Worm (Caenorhabditis elegans) whole organism, young adult: Measurements from ENCODE around the gene C03C10.5.
A peak's percentile ranks its signal among the peaks of the same experiment; 100 is the strongest.

Source experiments
- B0019.2 ChIP-seq: fragments of 200-800 bp; sonication (Bioruptor generic); conservative IDR thresholded peaks from 2 replicates; pipeline ENCODE4 v1.3.6; 2022; ENCODE audit warnings: missing genetic modification reagents, missing genetic modification characterization, missing compliant biosample characterization
- F39B2.1 ChIP-seq: fragments of 200-800 bp; sonication (Bioruptor generic); IDR thresholded peaks from 2 replicates; pipeline ENCODE4 v1.3.6; 2022; ENCODE audit warnings: missing genetic modification reagents, missing genetic modification characterization, missing compliant biosample characterization
- F52B5.7 ChIP-seq: sonication (generic microtip); optimal IDR thresholded peaks from 2 replicates; lab custom pipeline; 2016; ENCODE audit warnings: mild to moderate bottlenecking, missing genetic modification characterization, missing compliant biosample characterization
- F55B11.4 ChIP-seq: sonication (generic microtip); optimal IDR thresholded peaks from 2 replicates; lab custom pipeline; 2016; ENCODE audit warnings: missing compliant biosample characterization, missing genetic modification characterization, borderline replicate concordance; ENCODE audit not compliant: insufficient read depth
- F57A8.1 ChIP-seq: fragments of 200-800 bp; sonication (Bioruptor generic); optimal IDR thresholded peaks from 2 replicates; lab custom pipeline; 2018; ENCODE audit warnings: mild to moderate bottlenecking, missing genetic modification characterization, moderate library complexity, missing compliant biosample characterization
- F57C9.4 ChIP-seq: sonication (generic microtip); optimal IDR thresholded peaks from 2 replicates; lab custom pipeline; 2017; ENCODE audit warnings: mild to moderate bottlenecking, missing genetic modification characterization, missing compliant biosample characterization
- K12H6.12 ChIP-seq: fragments of 200-800 bp; sonication (Bioruptor generic); optimal IDR thresholded peaks from 2 replicates; lab custom pipeline; 2018; ENCODE audit warnings: mild to moderate bottlenecking, missing genetic modification characterization, missing compliant biosample characterization
- Y53F4B.3 ChIP-seq: fragments of 200-800 bp; sonication (Bioruptor generic); IDR thresholded peaks from 2 replicates; pipeline ENCODE4 v1.3.6; 2022; ENCODE audit warnings: missing genetic modification reagents, missing genetic modification characterization, missing compliant biosample characterization
- Y53G8AR.9 ChIP-seq: fragments of 200-800 bp; sonication (Bioruptor generic); conservative IDR thresholded peaks from 2 replicates; pipeline ENCODE4 v1.3.6; 2022; ENCODE audit warnings: missing genetic modification reagents, missing genetic modification characterization, missing compliant biosample characterization
- Y95B8A.8 ChIP-seq: fragments of 200-800 bp; sonication (Bioruptor generic); IDR thresholded peaks from 2 replicates; pipeline ENCODE4 v1.3.6; 2022; ENCODE audit warnings: missing genetic modification reagents, missing genetic modification characterization, missing compliant biosample characterization
- atf-7 ChIP-seq: sonication (generic microtip); optimal IDR thresholded peaks from 2 replicates; lab custom pipeline; 2017; ENCODE audit warnings: mild to moderate bottlenecking, missing genetic modification characterization, missing compliant biosample characterization
- bed-2 ChIP-seq: fragments of 200-800 bp; sonication (Bioruptor generic); IDR thresholded peaks from 2 replicates; pipeline ENCODE4 v1.3.6; 2022; ENCODE audit warnings: missing genetic modification reagents, missing genetic modification characterization, missing compliant biosample characterization
- ceh-100 ChIP-seq: fragments of 200-800 bp; sonication (Bioruptor generic); IDR thresholded peaks from 2 replicates; pipeline ENCODE4 v1.3.6; 2022; ENCODE audit warnings: missing genetic modification reagents, missing genetic modification characterization, missing compliant biosample characterization
- ceh-27 ChIP-seq: fragments of 200-800 bp; sonication (Bioruptor generic); optimal IDR thresholded peaks from 2 replicates; lab custom pipeline; 2018; ENCODE audit warnings: mild to moderate bottlenecking, missing genetic modification characterization, moderate library complexity, missing compliant biosample characterization
- chd-7 ChIP-seq: sonication (generic microtip); optimal IDR thresholded peaks from 2 replicates; lab custom pipeline; 2016; ENCODE audit warnings: mild to moderate bottlenecking, missing genetic modification characterization, moderate library complexity, missing compliant biosample characterization
- dpff-1 ChIP-seq: sonication (generic microtip); optimal IDR thresholded peaks from 2 replicates; lab custom pipeline; 2017; ENCODE audit warnings: mild to moderate bottlenecking, missing genetic modification characterization, missing compliant biosample characterization
- egl-18 ChIP-seq: fragments of 200-800 bp; sonication (Bioruptor generic); IDR thresholded peaks from 2 replicates; pipeline ENCODE4 v1.3.6; 2022; ENCODE audit warnings: missing genetic modification reagents, missing genetic modification characterization, missing compliant biosample characterization
- egrh-3 ChIP-seq: fragments of 200-800 bp; sonication (Bioruptor generic); IDR thresholded peaks from 2 replicates; pipeline ENCODE4 v1.3.6; 2022; ENCODE audit warnings: missing genetic modification reagents, missing genetic modification characterization, missing compliant biosample characterization
- hmg-20 ChIP-seq: fragments of 200-800 bp; sonication (Bioruptor generic); IDR thresholded peaks from 2 replicates; pipeline ENCODE4 v1.3.6; 2022; ENCODE audit warnings: missing genetic modification reagents, missing genetic modification characterization, missing compliant biosample characterization
- hrde-1 ChIP-seq: sonication (generic microtip); optimal IDR thresholded peaks from 2 replicates; lab custom pipeline; 2016; ENCODE audit warnings: missing genetic modification characterization, mild to moderate bottlenecking, missing compliant biosample characterization, moderate library complexity, missing genotype, missing genetic modification reagents, borderline replicate concordance
- hsf-1 ChIP-seq: fragments of 200-800 bp; sonication (Bioruptor generic); IDR thresholded peaks from 2 replicates; pipeline ENCODE4 v1.3.6; 2022; ENCODE audit warnings: missing genetic modification reagents, missing genetic modification characterization, missing compliant biosample characterization
- lag-1 ChIP-seq: fragments of 200-800 bp; sonication (Bioruptor generic); IDR thresholded peaks from 2 replicates; pipeline ENCODE4 v1.3.6; 2022; ENCODE audit warnings: missing genetic modification reagents, missing genetic modification characterization, missing compliant biosample characterization
- lin-35 ChIP-seq, 3 experiments: fragments of 150-350 bp in 2 of 3; sonication (generic microtip) in 1 of 3; optimal IDR thresholded peaks; 2 replicates each; lab custom pipeline; 2014 to 2018; ENCODE audit warnings: missing biosample characterization in 3 of 3, missing genetic modification characterization in 3 of 3, missing genetic modification reagents in 3 of 3
- lsl-1 ChIP-seq: fragments of 200-800 bp; sonication (Bioruptor generic); optimal IDR thresholded peaks from 2 replicates; lab custom pipeline; 2018; ENCODE audit warnings: mild to moderate bottlenecking, missing genetic modification characterization, moderate library complexity, missing compliant biosample characterization
- madf-3 ChIP-seq: fragments of 200-800 bp; sonication (Bioruptor generic); IDR thresholded peaks from 2 replicates; pipeline ENCODE4 v1.3.6; 2022; ENCODE audit warnings: missing genetic modification reagents, missing genetic modification characterization, missing compliant biosample characterization
- mcd-1 ChIP-seq: fragments of 200-800 bp; sonication (Bioruptor generic); IDR thresholded peaks from 2 replicates; pipeline ENCODE4 v1.3.6; 2022; ENCODE audit warnings: missing genetic modification reagents, missing genetic modification characterization, missing compliant biosample characterization
- mel-28 ChIP-seq: sonication (generic microtip); optimal IDR thresholded peaks from 2 replicates; lab custom pipeline; 2016; ENCODE audit warnings: borderline replicate concordance, mild to moderate bottlenecking, missing genetic modification characterization, missing compliant biosample characterization
- nfya-1 ChIP-seq: sonication (generic microtip); optimal IDR thresholded peaks from 2 replicates; lab custom pipeline; 2017; ENCODE audit warnings: antibody characterized with exemption, missing compliant biosample characterization, missing genetic modification characterization, borderline replicate concordance; ENCODE audit not compliant: insufficient read depth
- nhr-179 ChIP-seq: sonication (generic microtip); optimal IDR thresholded peaks from 2 replicates; lab custom pipeline; 2016; ENCODE audit warnings: mild to moderate bottlenecking, missing genetic modification characterization, missing compliant biosample characterization
- nhr-80 ChIP-seq: sonication (generic microtip); optimal IDR thresholded peaks from 2 replicates; lab custom pipeline; 2016; ENCODE audit warnings: missing genetic modification characterization, missing compliant biosample characterization
- nhr-90 ChIP-seq: sonication (generic microtip); optimal IDR thresholded peaks from 2 replicates; lab custom pipeline; 2016; ENCODE audit warnings: missing genotype, mild to moderate bottlenecking, missing genetic modification characterization, missing compliant biosample characterization
- pbrm-1 ChIP-seq: fragments of 200-800 bp; sonication (Bioruptor generic); IDR thresholded peaks from 2 replicates; pipeline ENCODE4 v1.3.6; 2022; ENCODE audit warnings: missing genetic modification reagents, missing genetic modification characterization, missing compliant biosample characterization
- rcor-1 ChIP-seq: fragments of 200-800 bp; sonication (Bioruptor generic); IDR thresholded peaks from 2 replicates; pipeline ENCODE4 v1.3.6; 2022; ENCODE audit warnings: missing genetic modification reagents, missing genetic modification characterization, missing compliant biosample characterization
- rec-8 ChIP-seq, 2 experiments: sonication (generic microtip); optimal IDR thresholded peaks; 2 replicates each; lab custom pipeline; 2016; ENCODE audit warnings: mild to moderate bottlenecking in 2 of 2, missing genetic modification characterization in 2 of 2, missing genetic modification reagents in 2 of 2, missing genotype in 2 of 2, missing biosample characterization in 1 of 2, missing compliant biosample characterization in 1 of 2, moderate library complexity in 1 of 2
- sea-2 ChIP-seq: fragments of 200-800 bp; sonication (Bioruptor generic); IDR thresholded peaks from 2 replicates; pipeline ENCODE4 v1.3.6; 2022; ENCODE audit warnings: missing genetic modification characterization, missing compliant biosample characterization
- snpc-1.3 ChIP-seq: sonication (generic microtip); optimal IDR thresholded peaks from 2 replicates; lab custom pipeline; 2017; ENCODE audit warnings: missing genetic modification characterization, mild to moderate bottlenecking, missing compliant biosample characterization, antibody characterized with exemption, moderate library complexity, missing genotype, missing genetic modification reagents; ENCODE audit not compliant: insufficient read depth
- snpc-4 ChIP-seq, 5 experiments: fragments of 150-350 bp in 1 of 5; sonication (generic microtip) in 4 of 5; optimal IDR thresholded peaks; 2 replicates each; lab custom pipeline; 2014 to 2018; ENCODE audit warnings: missing genetic modification characterization in 5 of 5, missing biosample characterization in 3 of 5, antibody characterized with exemption in 2 of 5, mild to moderate bottlenecking in 2 of 5, missing compliant biosample characterization in 2 of 5, missing genotype in 2 of 5, moderate library complexity in 2 of 5, missing genetic modification reagents in 1 of 5
- tbx-9 ChIP-seq: sonication (generic microtip); optimal IDR thresholded peaks from 2 replicates; lab custom pipeline; 2016; ENCODE audit warnings: borderline replicate concordance, missing genetic modification characterization, inconsistent platforms, missing compliant biosample characterization
- zfh-2 ChIP-seq: fragments of 200-800 bp; sonication (Bioruptor generic); conservative IDR thresholded peaks from 2 replicates; pipeline ENCODE4 v1.3.6; 2022; ENCODE audit warnings: missing genetic modification reagents, missing genetic modification characterization, missing compliant biosample characterization
- ztf-22 ChIP-seq: fragments of 200-800 bp; sonication (Bioruptor generic); optimal IDR thresholded peaks from 2 replicates; lab custom pipeline; 2018; ENCODE audit warnings: mild to moderate bottlenecking, missing genetic modification characterization, moderate library complexity, missing compliant biosample characterization
- ztf-25 ChIP-seq: fragments of 200-800 bp; sonication (Bioruptor generic); IDR thresholded peaks from 2 replicates; pipeline ENCODE4 v1.3.6; 2022; ENCODE audit warnings: missing genetic modification reagents, missing genetic modification characterization, missing compliant biosample characterization
- ztf-26 ChIP-seq: sonication (generic microtip); optimal IDR thresholded peaks from 2 replicates; lab custom pipeline; 2017; ENCODE audit warnings: missing genetic modification characterization, missing compliant biosample characterization
- ztf-3 ChIP-seq: fragments of 200-800 bp; sonication (Bioruptor generic); optimal IDR thresholded peaks from 2 replicates; lab custom pipeline; 2018; ENCODE audit warnings: mild to moderate bottlenecking, missing genetic modification characterization, missing compliant biosample characterization
- ztf-6 ChIP-seq: fragments of 200-800 bp; sonication (Bioruptor generic); IDR thresholded peaks from 2 replicates; pipeline ENCODE4 v1.3.6; 2022; ENCODE audit warnings: missing genetic modification reagents, missing genetic modification characterization, missing compliant biosample characterization

The C03C10.5 gene

ce11 chrIII:4092020-4092419, at the start of gene C03C10.5:
Gene C03C10.5, minus strand, starts transcription at chrIII:4092120.
- TF ChIP-seq egl-18 (no peak), zfh-2 (no peak), snpc-4 (GFP tag; optimal IDR thresholded peaks at IDR 0.05; lab: Kevin White, UChicago) (no peak), snpc-4 (tag; optimal IDR thresholded peaks at IDR 0.05; lab: Kevin White, UChicago) (no peak), Y95B8A.8 (GFP tag; lab: Robert Waterston, UW) (no peak), mcd-1 (GFP tag; lab: Robert Waterston, UW) (no peak), madf-3 (GFP tag; lab: Robert Waterston, UW) (no peak), bed-2 (GFP tag; lab: Robert Waterston, UW) (no peak), rcor-1 (GFP tag; lab: Robert Waterston, UW) (no peak)
- TF ChIP-seq, all 124 proteins: peak for 0

DNA sequence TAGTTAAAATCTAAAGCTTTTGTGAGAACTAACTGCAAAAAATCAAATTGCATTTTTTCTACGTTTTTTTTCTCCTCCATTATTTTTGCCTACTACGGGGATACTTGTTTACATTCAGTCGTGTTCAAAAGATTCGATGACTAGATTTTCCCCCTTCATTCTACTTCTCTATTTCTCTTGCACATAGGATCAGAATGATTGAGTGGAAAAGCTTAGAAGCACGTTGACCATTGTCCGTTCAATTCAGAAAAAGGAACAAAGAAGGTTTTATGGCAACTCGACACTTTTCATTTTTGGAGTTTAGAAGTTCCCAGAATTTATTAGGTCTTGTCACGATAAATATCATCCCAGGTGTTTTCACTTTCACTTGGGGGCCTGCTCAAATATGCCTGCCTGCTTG, 45.3 kb upstream of the C03C10.5 start:
- no peak for TF ChIP-seq sea-2
- TF ChIP-seq F52B5.7 (tag; lab: Kevin White, UChicago), result no peak
- TF ChIP-seq nhr-179 (tag; lab: Kevin White, UChicago), result no peak
- TF ChIP-seq Y53F4B.3 (GFP tag; lab: Robert Waterston, UW), result no peak
- TF ChIP-seq ztf-25 (GFP tag; lab: Robert Waterston, UW), result no peak
- no peak for TF ChIP-seq tbx-9 (tag; lab: Kevin White, UChicago)
- no peak for TF ChIP-seq F57A8.1
- TF ChIP-seq hmg-20, result no peak
- no peak for TF ChIP-seq lin-35 (GFP tag; optimal IDR thresholded peaks at IDR 0.05; lab: Kevin White, UChicago)
- TF ChIP-seq K12H6.12 (tag; lab: Kevin White, UChicago), result no peak
- TF ChIP-seq ztf-26 (tag; lab: Kevin White, UChicago), result no peak
- no peak for TF ChIP-seq hsf-1 (GFP tag; lab: Robert Waterston, UW)
- TF ChIP-seq mel-28 (tag; lab: Kevin White, UChicago), result no peak
- TF ChIP-seq nhr-80 (tag; lab: Kevin White, UChicago), result no peak
- TF ChIP-seq ztf-6, result no peak
- no peak for TF ChIP-seq ztf-3 (GFP tag; lab: Kevin White, UChicago)

- TF ChIP-seq rec-8 (tag; optimal IDR thresholded peaks at IDR 0.05; lab: Kevin White, UChicago) (no peak), ztf-22 (GFP tag; lab: Kevin White, UChicago) (no peak), Y53F4B.3 (GFP tag; lab: Robert Waterston, UW) (no peak), zfh-2 (peak; percentile 88), F57C9.4 (no peak), egrh-3 (GFP tag; lab: Robert Waterston, UW) (peak; percentile 58; the same call in 1 of the 2 replicates), bed-2 (GFP tag; lab: Robert Waterston, UW) (0 out of 2 replicates have a peak, but pooled peaks have one; percentile 58), snpc-1.3 (no peak), Y53G8AR.9 (no peak), hsf-1 (GFP tag; lab: Robert Waterston, UW) (no peak), B0019.2 (GFP tag; lab: Robert Waterston, UW) (no peak), nfya-1 (no peak), nhr-90 (tag; lab: Kevin White, UChicago) (no peak), atf-7 (tag; lab: Kevin White, UChicago) (no peak), lag-1 (GFP tag; lab: Robert Waterston, UW) (no peak), F55B11.4 (tag; lab: Kevin White, UChicago) (no peak), ceh-100 (GFP tag; lab: Robert Waterston, UW) (no peak), pbrm-1 (GFP tag; lab: Robert Waterston, UW) (no peak), hrde-1 (tag; lab: Kevin White, UChicago) (no peak), chd-7 (no peak), lsl-1 (GFP tag; lab: Kevin White, UChicago) (no peak), F39B2.1 (no peak), ceh-27 (GFP tag; lab: Kevin White, UChicago) (no peak), dpff-1 (tag; lab: Kevin White, UChicago) (no peak), ztf-3 (GFP tag; lab: Kevin White, UChicago) (no peak)
Observed at ce11 chrIII:4134059-4134458, 42.1 kb upstream of the C03C10.5 start.
